Worm (Caenorhabditis elegans) whole organism, L3 larva: ENCODE results near the gene F21D5.4.

ENCODE experiments used
- R02D3.7 ChIP-seq: fragments of 150-350 bp; optimal IDR thresholded peaks from 2 replicates; lab custom pipeline; 2014; ENCODE audit warnings: missing biosample characterization, missing genetic modification characterization
- ZK546.5 ChIP-seq: sonication (generic microtip); optimal IDR thresholded peaks from 2 replicates; lab custom pipeline; 2017; ENCODE audit warnings: missing biosample characterization, missing genetic modification characterization
- ama-1 ChIP-seq: fragments of 150-350 bp; optimal IDR thresholded peaks from 2 replicates; lab custom pipeline; 2018
- ceh-16 ChIP-seq: sonication (generic microtip); optimal IDR thresholded peaks from 2 replicates; lab custom pipeline; 2017; ENCODE audit warnings: missing biosample characterization, missing genetic modification characterization
- ceh-28 ChIP-seq: fragments of 150-350 bp; optimal IDR thresholded peaks from 2 replicates; lab custom pipeline; 2014; ENCODE audit warnings: missing biosample characterization, missing genetic modification reagents, missing genetic modification characterization
- ceh-82 ChIP-seq: fragments of 150-350 bp; optimal IDR thresholded peaks from 2 replicates; lab custom pipeline; 2014; ENCODE audit warnings: missing biosample characterization, missing genetic modification characterization
- ceh-9 ChIP-seq: sonication (generic microtip); optimal IDR thresholded peaks from 2 replicates; lab custom pipeline; 2018; ENCODE audit warnings: missing biosample characterization, missing genetic modification characterization
- daf-12 ChIP-seq: fragments of 150-350 bp; optimal IDR thresholded peaks from 2 replicates; lab custom pipeline; 2014; ENCODE audit warnings: missing biosample characterization, missing genetic modification reagents, missing genetic modification characterization
- egl-27 ChIP-seq: sonication (generic microtip); optimal IDR thresholded peaks from 4 replicates; lab custom pipeline; 2017; ENCODE audit warnings: missing biosample characterization, missing genetic modification reagents, missing genetic modification characterization
- egl-5 ChIP-seq: fragments of 150-350 bp; optimal IDR thresholded peaks from 2 replicates; lab custom pipeline; 2017; ENCODE audit warnings: missing biosample characterization, missing genetic modification reagents, missing genetic modification characterization, inconsistent platforms
- elt-1 ChIP-seq: fragments of 150-350 bp; optimal IDR thresholded peaks from 2 replicates; lab custom pipeline; 2014; ENCODE audit warnings: missing biosample characterization, missing genetic modification characterization
- elt-2 ChIP-seq: sonication (generic microtip); optimal IDR thresholded peaks from 2 replicates; lab custom pipeline; 2016; ENCODE audit warnings: missing genetic modification reagents, mild to moderate bottlenecking, missing genetic modification characterization, missing compliant biosample characterization
- elt-3 ChIP-seq, 3 experiments: fragments of 150-350 bp in 1 of 3; sonication (generic microtip) in 2 of 3; optimal IDR thresholded peaks; 2 replicates in 2 of 3; 4 replicates in 1 of 3; lab custom pipeline; 2014 to 2017; ENCODE audit warnings: missing biosample characterization in 3 of 3, missing genetic modification characterization in 3 of 3
- eor-1 ChIP-seq, 2 experiments: fragments of 150-350 bp; optimal IDR thresholded peaks; 2 replicates each; lab custom pipeline; 2014 to 2018; ENCODE audit warnings: missing biosample characterization in 2 of 2, missing genetic modification characterization in 2 of 2
- fos-1 ChIP-seq: fragments of 150-350 bp; optimal IDR thresholded peaks from 2 replicates; lab custom pipeline; 2014; ENCODE audit warnings: missing biosample characterization, missing genetic modification characterization
- hmg-11 ChIP-seq: sonication (generic microtip); optimal IDR thresholded peaks from 2 replicates; lab custom pipeline; 2016; ENCODE audit warnings: missing genetic modification characterization, missing compliant biosample characterization
- jun-1 ChIP-seq: fragments of 150-350 bp; optimal IDR thresholded peaks from 2 replicates; lab custom pipeline; 2014; ENCODE audit warnings: missing biosample characterization, missing genetic modification reagents, missing genetic modification characterization
- lin-39 ChIP-seq: fragments of 150-350 bp; optimal IDR thresholded peaks from 2 replicates; lab custom pipeline; 2018; ENCODE audit warnings: missing biosample characterization, missing genetic modification reagents, missing genetic modification characterization
- lsy-12 ChIP-seq: sonication (generic microtip); optimal IDR thresholded peaks from 2 replicates; lab custom pipeline; 2016; ENCODE audit warnings: mild to moderate bottlenecking, missing genetic modification characterization, missing compliant biosample characterization
- mdl-1 ChIP-seq: fragments of 150-350 bp; optimal IDR thresholded peaks from 2 replicates; lab custom pipeline; 2014; ENCODE audit warnings: missing biosample characterization, missing genetic modification characterization
- mml-1 ChIP-seq: fragments of 150-350 bp; sonication (generic microtip); optimal IDR thresholded peaks from 3 replicates; lab custom pipeline; 2014; ENCODE audit warnings: missing biosample characterization, missing genetic modification characterization
- nfya-1 ChIP-seq: sonication (generic microtip); optimal IDR thresholded peaks from 2 replicates; lab custom pipeline; 2017; ENCODE audit warnings: missing genetic modification characterization, mild to moderate bottlenecking, missing compliant biosample characterization, antibody characterized with exemption, moderate library complexity; ENCODE audit not compliant: insufficient read depth
- nhr-11 ChIP-seq: fragments of 150-350 bp; optimal IDR thresholded peaks from 2 replicates; lab custom pipeline; 2014; ENCODE audit warnings: missing biosample characterization, missing genetic modification characterization
- nhr-12 ChIP-seq: fragments of 150-350 bp; optimal IDR thresholded peaks from 2 replicates; lab custom pipeline; 2014; ENCODE audit warnings: missing biosample characterization, missing genetic modification characterization
- nhr-23 ChIP-seq: fragments of 150-350 bp; optimal IDR thresholded peaks from 2 replicates; lab custom pipeline; 2014; ENCODE audit warnings: missing biosample characterization, missing genetic modification reagents, missing genetic modification characterization
- nhr-237 ChIP-seq: fragments of 150-350 bp; optimal IDR thresholded peaks from 2 replicates; lab custom pipeline; 2014; ENCODE audit warnings: missing biosample characterization, missing genetic modification characterization
- nhr-25 ChIP-seq: sonication (generic microtip); optimal IDR thresholded peaks from 2 replicates; lab custom pipeline; 2017; ENCODE audit warnings: missing biosample characterization, missing genetic modification characterization
- nhr-28 ChIP-seq: fragments of 150-350 bp; optimal IDR thresholded peaks from 2 replicates; lab custom pipeline; 2014; ENCODE audit warnings: missing biosample characterization, missing genetic modification characterization
- nhr-67 ChIP-seq: fragments of 150-350 bp; optimal IDR thresholded peaks from 2 replicates; lab custom pipeline; 2014; ENCODE audit warnings: missing biosample characterization, missing genetic modification characterization
- nhr-76 ChIP-seq: fragments of 150-350 bp; sonication (generic microtip); optimal IDR thresholded peaks from 5 replicates; lab custom pipeline; 2014; ENCODE audit warnings: missing biosample characterization, missing genetic modification characterization
- nhr-77 ChIP-seq: fragments of 150-350 bp; optimal IDR thresholded peaks from 2 replicates; lab custom pipeline; 2014; ENCODE audit warnings: missing biosample characterization, missing genetic modification characterization
- pha-4 ChIP-seq: fragments of 150-350 bp; optimal IDR thresholded peaks from 2 replicates; lab custom pipeline; 2014; ENCODE audit warnings: missing biosample characterization, missing genetic modification reagents, missing genetic modification characterization
- pqm-1 ChIP-seq: fragments of 150-350 bp; optimal IDR thresholded peaks from 2 replicates; lab custom pipeline; 2017; ENCODE audit warnings: missing biosample characterization, missing genetic modification characterization, inconsistent platforms
- skn-1 ChIP-seq: fragments of 150-350 bp; optimal IDR thresholded peaks from 2 replicates; lab custom pipeline; 2014; ENCODE audit warnings: missing biosample characterization, missing genetic modification characterization
- snpc-4 ChIP-seq: fragments of 150-350 bp; optimal IDR thresholded peaks from 2 replicates; lab custom pipeline; 2014; ENCODE audit warnings: missing biosample characterization, missing genetic modification characterization
- tbx-2 ChIP-seq: sonication (generic microtip); optimal IDR thresholded peaks from 2 replicates; lab custom pipeline; 2016; ENCODE audit warnings: mild to moderate bottlenecking, missing genetic modification characterization, missing compliant biosample characterization
- unc-39 ChIP-seq: sonication (generic microtip); optimal IDR thresholded peaks from 4 replicates; lab custom pipeline; 2017; ENCODE audit warnings: missing biosample characterization, missing genetic modification characterization
- unc-62 ChIP-seq: fragments of 150-350 bp; sonication (generic microtip); optimal IDR thresholded peaks from 4 replicates; lab custom pipeline; 2014; ENCODE audit warnings: missing biosample characterization, missing genetic modification reagents, missing genetic modification characterization
- zag-1 ChIP-seq: fragments of 150-350 bp; optimal IDR thresholded peaks from 2 replicates; lab custom pipeline; 2014; ENCODE audit warnings: missing biosample characterization, missing genetic modification characterization
- ztf-11 ChIP-seq: fragments of 150-350 bp; optimal IDR thresholded peaks from 2 replicates; lab custom pipeline; 2014; ENCODE audit warnings: missing biosample characterization, missing genetic modification characterization
- ztf-4 ChIP-seq: fragments of 150-350 bp; optimal IDR thresholded peaks from 2 replicates; lab custom pipeline; 2014; ENCODE audit warnings: missing biosample characterization, missing genetic modification characterization

The F21D5.4 gene

ce11 chrIV:8730469-8730868 lies 7.4 kb upstream of the F21D5.4 start, which contains the start of gene F21D5.3:
Gene F21D5.3 (plus strand): TSS chrIV:8730815.
- TF ChIP-seq pqm-1 (tag; lab: Kevin White, UChicago) = peak; percentile 96
- TF ChIP-seq ztf-4 (tag; lab: Kevin White, UChicago) = no peak
- TF ChIP-seq skn-1 (tag; lab: Kevin White, UChicago) = no peak
- TF ChIP-seq nhr-77 (tag; lab: Kevin White, UChicago) = no peak
- TF ChIP-seq jun-1 (tag; lab: Kevin White, UChicago) = peak; percentile 16
- no peak for TF ChIP-seq nhr-67
- no peak for TF ChIP-seq ceh-16
- no peak for TF ChIP-seq nhr-76
- no peak for TF ChIP-seq ztf-11
- no peak for TF ChIP-seq unc-39 (tag; lab: Kevin White, UChicago)
- TF ChIP-seq egl-5 (tag; lab: Kevin White, UChicago) = no peak
- peak; percentile 94 for TF ChIP-seq elt-2 (tag; lab: Kevin White, UChicago)
- TF ChIP-seq unc-62 (GFP tag; lab: Kevin White, UChicago) = no peak
- TF ChIP-seq lsy-12 (tag; lab: Kevin White, UChicago) = no peak
- TF ChIP-seq elt-1 = no peak
- TF ChIP-seq fos-1 (tag; lab: Kevin White, UChicago) = no peak
- no peak for TF ChIP-seq elt-3 (tag; optimal IDR thresholded peaks at IDR 0.05; lab: Kevin White, UChicago)
- TF ChIP-seq mdl-1 (tag; lab: Kevin White, UChicago) = no peak
- TF ChIP-seq daf-12 = no peak
- TF ChIP-seq ama-1 (lab: Kevin White, UChicago) = no peak
- no peak for TF ChIP-seq ceh-28 (tag; lab: Kevin White, UChicago)
- TF ChIP-seq ceh-82 = no peak
- no peak for TF ChIP-seq nhr-12
- no peak for TF ChIP-seq lin-39 (tag; lab: Kevin White, UChicago)
- no peak for TF ChIP-seq ceh-9 (tag; lab: Kevin White, UChicago)
- TF ChIP-seq pha-4 (tag; lab: Kevin White, UChicago) = peak; percentile 6
- no peak for TF ChIP-seq nhr-28 (tag; lab: Kevin White, UChicago)
- TF ChIP-seq snpc-4 = no peak

DNA sequence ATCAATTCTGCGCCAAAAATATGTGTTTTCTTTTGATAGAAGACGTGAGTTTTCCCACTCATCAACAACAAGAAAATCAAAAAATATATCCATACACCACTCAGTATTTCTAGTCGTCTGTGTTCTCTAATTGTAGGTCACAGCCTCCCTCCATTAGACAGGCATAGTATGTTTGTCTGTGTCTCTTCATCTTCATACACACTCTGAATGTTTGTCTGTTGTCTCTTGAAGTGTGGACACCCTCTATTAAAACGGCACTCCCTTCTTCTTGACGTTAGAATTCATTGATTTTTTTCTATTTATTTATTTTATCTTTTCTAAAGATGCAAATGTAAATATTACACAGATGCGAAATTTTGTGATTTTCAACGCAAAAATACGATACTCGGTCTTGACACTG lies 533 bp upstream of the F21D5.4 start:
- TF ChIP-seq elt-2 (tag; lab: Kevin White, UChicago) (no peak), skn-1 (tag; lab: Kevin White, UChicago) (no peak), pha-4 (tag; lab: Kevin White, UChicago) (peak; percentile 51), egl-27 (no peak), nhr-23 (tag; lab: Kevin White, UChicago) (peak; percentile 52), snpc-4 (no peak), nfya-1 (tag; lab: Kevin White, UChicago) (peak; percentile 35), nhr-11 (no peak)

ce11 chrIV:8739294-8739693 lies 1.4 kb downstream of the F21D5.4 start, which contains the start of gene F21D5.5:
Gene F21D5.5 (minus strand): TSS chrIV:8739394.
- TF ChIP-seq nhr-25 (tag; lab: Kevin White, UChicago) (no peak), pqm-1 (tag; lab: Kevin White, UChicago) (no peak), elt-1 (no peak), daf-12 (no peak), ceh-82 (no peak), nhr-12 (no peak), ama-1 (lab: Kevin White, UChicago) (no peak), snpc-4 (no peak), zag-1 (tag; lab: Kevin White, UChicago) (no peak), tbx-2 (no peak), ZK546.5 (no peak), hmg-11 (tag; lab: Kevin White, UChicago) (no peak), ceh-28 (tag; lab: Kevin White, UChicago) (no peak)
- TF ChIP-seq, all 47 proteins: peak for 0

DNA sequence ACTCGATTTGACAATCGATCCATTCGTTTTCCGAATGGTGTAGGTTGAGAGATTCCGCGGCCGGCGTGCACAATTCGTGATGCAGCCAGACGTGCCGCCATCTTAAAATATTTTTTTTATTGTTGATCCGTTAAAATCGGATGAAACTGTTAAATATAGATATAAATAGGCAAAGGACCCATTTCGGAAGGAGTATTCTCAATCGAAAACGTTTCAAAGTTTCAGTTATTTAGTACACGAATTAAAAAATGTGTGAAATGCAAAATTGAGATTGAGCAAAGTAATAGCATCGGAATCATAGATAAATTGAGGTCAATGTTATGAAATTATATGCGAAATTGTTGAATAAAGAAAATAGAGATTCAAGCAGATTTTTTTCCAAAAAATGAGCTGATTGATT lies 2.0 kb downstream of the F21D5.4 start, which contains the start of gene mrps-33:
Gene mrps-33, minus strand, starts transcription at position 101 of the 400 bp plus-strand sequence.
- TF ChIP-seq jun-1 (tag; lab: Kevin White, UChicago) (no peak), unc-39 (tag; lab: Kevin White, UChicago) (no peak), elt-1 (no peak), mml-1 (tag; lab: Kevin White, UChicago) (no peak), nhr-12 (no peak), nhr-237 (tag; lab: Kevin White, UChicago) (no peak), ZK546.5 (no peak), nhr-77 (tag; lab: Kevin White, UChicago) (no peak), eor-1 (tag; optimal IDR thresholded peaks at IDR 0.05; lab: Kevin White, UChicago) (no peak), R02D3.7 (tag; lab: Kevin White, UChicago) (no peak), zag-1 (tag; lab: Kevin White, UChicago) (no peak), ceh-82 (no peak), ama-1 (lab: Kevin White, UChicago) (no peak), hmg-11 (tag; lab: Kevin White, UChicago) (no peak), egl-27 (no peak), nhr-28 (tag; lab: Kevin White, UChicago) (no peak), lin-39 (tag; lab: Kevin White, UChicago) (no peak)
